Worm (Caenorhabditis elegans) whole organism, midembryonic: ENCODE data around the gene C41H7.2.

ENCODE experiments used
- T22C8.4 ChIP-seq: fragments of 200-800 bp; sonication (Bioruptor generic); IDR thresholded peaks from 2 replicates; pipeline ENCODE4 v1.3.6; 2022; ENCODE audit warnings: missing genetic modification characterization, missing compliant biosample characterization
- cog-1 ChIP-seq: sonication (generic microtip); optimal IDR thresholded peaks from 2 replicates; lab custom pipeline; 2016; ENCODE audit warnings: missing genetic modification characterization, missing compliant biosample characterization
- flt-1 ChIP-seq: fragments of 200-800 bp; sonication (Bioruptor generic); IDR thresholded peaks from 2 replicates; pipeline ENCODE4 v1.3.6; 2022; ENCODE audit warnings: missing genetic modification characterization, missing compliant biosample characterization
- klf-2 ChIP-seq: fragments of 200-800 bp; sonication (Bioruptor generic); conservative IDR thresholded peaks from 2 replicates; pipeline ENCODE4 v1.3.6; 2022; ENCODE audit warnings: missing genetic modification reagents, missing genetic modification characterization, missing compliant biosample characterization
- med-1 ChIP-seq: sonication (generic microtip); optimal IDR thresholded peaks from 2 replicates; lab custom pipeline; 2017; ENCODE audit warnings: missing genetic modification characterization, mild to moderate bottlenecking, missing compliant biosample characterization, antibody characterized with exemption, missing genetic modification reagents; ENCODE audit not compliant: insufficient read depth
- ztf-23 ChIP-seq: fragments of 200-800 bp; sonication (Bioruptor generic); IDR thresholded peaks from 2 replicates; pipeline ENCODE4 v1.3.6; 2022; ENCODE audit warnings: missing genetic modification reagents, missing genetic modification characterization, missing compliant biosample characterization
- ztf-29 ChIP-seq: fragments of 200-800 bp; sonication (Bioruptor generic); IDR thresholded peaks from 2 replicates; pipeline ENCODE4 v1.3.6; 2022; ENCODE audit warnings: missing genetic modification reagents, missing genetic modification characterization, missing compliant biosample characterization

ce11 chrII:3005499-3005898 is 9.1 kb upstream of the C41H7.2 start, which contains the start of gene lido-12:
- TF ChIP-seq cog-1 (tag; lab: Kevin White, UChicago) (no peak), klf-2 (GFP tag; lab: Robert Waterston, UW) (no peak), ztf-29 (no peak), ztf-23 (GFP tag; lab: Robert Waterston, UW) (no peak), flt-1 (GFP tag; lab: Robert Waterston, UW) (no peak), T22C8.4 (peak; percentile 57; the same call in 1 of the 2 replicates), med-1 (GFP tag; lab: Kevin White, UChicago) (no peak)
